Fruit fly (Drosophila melanogaster): ENCODE data around the gene Cyp310a1.

Gene Cyp310a1

DNA sequence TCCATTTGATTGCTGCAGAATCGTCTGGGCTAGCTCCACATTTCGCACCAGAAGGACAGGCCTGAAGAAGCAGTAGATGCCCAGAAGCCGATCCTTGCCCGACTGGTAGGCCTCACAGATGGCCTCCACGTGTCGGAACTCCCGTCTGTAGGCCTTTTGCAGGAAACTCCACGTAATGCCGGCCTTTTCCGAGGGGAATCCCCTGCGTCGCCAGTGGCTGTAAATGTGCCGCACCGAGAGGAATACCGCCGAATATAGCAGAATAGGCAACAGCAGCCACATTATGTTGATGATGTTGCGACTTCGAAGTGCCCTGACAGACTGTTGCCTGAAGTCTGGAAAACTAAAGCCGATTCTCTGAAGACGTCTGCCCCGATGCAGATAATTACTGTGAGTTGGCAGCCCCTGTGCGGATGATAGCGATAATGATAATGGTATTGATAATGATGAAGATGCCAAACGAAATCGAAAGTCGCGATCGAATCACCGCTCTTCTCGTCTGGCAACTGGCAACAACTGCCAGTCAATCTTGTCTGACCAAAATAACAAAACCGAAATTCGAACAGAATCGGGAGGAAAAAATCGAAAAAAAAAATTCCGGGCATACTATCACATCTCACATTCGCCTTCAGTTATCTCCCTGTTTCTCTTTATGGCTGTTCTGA is at the start of gene Cyp310a1:
TSS of gene Cyp310a1 (minus strand) at position 348 of the 665 bp plus-strand sequence.
- TF ChIP-seq Mnt (GFP tag; optimal IDR thresholded peaks at IDR 0.05) (no peak), CG5204 (GFP tag; optimal IDR thresholded peaks at IDR 0.05) (no peak), CG12768 (GFP tag; optimal IDR thresholded peaks at IDR 0.05) (no peak), Clk (GFP tag; optimal IDR thresholded peaks at IDR 0.05) (no peak), CG33017 (tag; optimal IDR thresholded peaks at IDR 0.05) (no peak), tj (GFP tag; optimal IDR thresholded peaks at IDR 0.05) (no peak), pad (GFP tag; optimal IDR thresholded peaks at IDR 0.05) (no peak), CG7045 (GFP tag; optimal IDR thresholded peaks at IDR 0.05) (no peak), cic (GFP tag; optimal IDR thresholded peaks at IDR 0.05) (no peak), CG14711 (tag; optimal IDR thresholded peaks at IDR 0.05) (no peak), bab1 (GFP tag; optimal IDR thresholded peaks at IDR 0.05) (no peak), CG7101 (tag; optimal IDR thresholded peaks at IDR 0.05) (no peak), kay (GFP tag; ENCODE audit: borderline replicate concordance) (no peak), cnc (optimal IDR thresholded peaks at IDR 0.05) (no peak), toe (GFP tag; optimal IDR thresholded peaks at IDR 0.05) (no peak), CG1620 (GFP tag; optimal IDR thresholded peaks at IDR 0.05) (no peak), Crg-1 (GFP tag; optimal IDR thresholded peaks at IDR 0.05) (no peak), ovo (GFP tag; optimal IDR thresholded peaks at IDR 0.05) (no peak), Hr96 (GFP tag; optimal IDR thresholded peaks at IDR 0.05) (no peak), CG11617 (GFP tag; optimal IDR thresholded peaks at IDR 0.05) (no peak)

DNA sequence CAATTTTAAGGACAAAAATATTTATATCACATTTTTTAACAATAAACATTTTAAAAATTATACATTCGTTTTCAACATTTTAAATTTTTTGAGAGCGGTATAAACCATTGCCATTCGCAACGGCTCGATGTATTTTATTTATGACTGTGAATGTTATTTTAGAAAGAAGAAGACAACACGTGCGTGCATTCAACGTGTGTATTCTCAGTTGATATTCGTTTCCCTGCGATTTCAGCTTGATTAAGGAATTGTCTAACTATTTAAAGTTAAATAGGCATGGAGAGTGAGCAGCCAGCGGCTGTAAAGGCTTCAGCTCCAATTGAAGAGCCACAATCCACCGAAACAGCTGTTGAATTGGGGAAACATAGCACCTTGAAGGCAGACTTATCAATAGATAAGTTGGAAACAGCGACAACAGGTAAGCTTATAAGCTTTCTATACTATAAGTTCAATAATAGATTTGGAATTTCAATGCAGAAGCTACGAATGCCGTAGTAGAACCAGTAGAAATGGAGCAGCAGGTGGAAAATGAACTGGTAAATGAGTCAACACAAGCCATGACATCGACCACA is 45.8 kb upstream of the Cyp310a1 start, which contains the start of gene CG10341:
TSS of gene CG10341 (plus strand) at position 156 of the 572 bp plus-strand sequence.
- no peak for TF ChIP-seq pad (GFP tag; optimal IDR thresholded peaks at IDR 0.05)
- TF ChIP-seq Mnt (GFP tag; optimal IDR thresholded peaks at IDR 0.05) = peak; percentile 99
- TF ChIP-seq CG11617 (GFP tag; optimal IDR thresholded peaks at IDR 0.05) = peak; percentile 39
- peak; percentile 38 for TF ChIP-seq bab1 (GFP tag; optimal IDR thresholded peaks at IDR 0.05)

DNA sequence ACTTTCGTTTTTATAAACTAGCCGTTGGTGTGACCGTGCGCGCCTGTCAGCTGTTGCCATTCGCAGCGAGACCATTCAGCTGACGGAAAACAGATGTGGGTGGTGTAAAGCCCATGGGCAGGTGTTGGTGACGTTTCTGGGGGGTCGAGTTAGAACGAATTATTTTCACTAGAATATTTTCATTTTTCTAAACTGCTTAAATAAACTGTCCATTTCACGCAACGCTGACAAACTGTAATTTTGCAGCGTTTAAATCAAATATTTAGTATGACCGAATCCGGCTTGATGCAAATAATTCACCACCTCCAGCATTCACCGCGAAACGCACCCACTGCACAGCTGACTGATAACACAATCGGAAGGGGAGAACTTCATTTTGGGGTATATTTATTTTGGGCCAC is 42.6 kb upstream of the Cyp310a1 start, which contains the start of the genes CG10383 and CG10338:
TSS of gene CG10383 (minus strand) at position 199 of the 401 bp plus-strand sequence.
TSS of gene CG10338 (plus strand) at position 261 of the 401 bp plus-strand sequence.
- peak; percentile 54 for TF ChIP-seq ovo (GFP tag; optimal IDR thresholded peaks at IDR 0.05)
- no peak for TF ChIP-seq CG5204 (GFP tag; optimal IDR thresholded peaks at IDR 0.05)
- TF ChIP-seq CG33017 (tag; optimal IDR thresholded peaks at IDR 0.05) = peak; percentile 79
- TF ChIP-seq tj (GFP tag; optimal IDR thresholded peaks at IDR 0.05) = peak; percentile 55
- TF ChIP-seq toe (GFP tag; optimal IDR thresholded peaks at IDR 0.05) = no peak
- TF ChIP-seq CG7101 (tag; optimal IDR thresholded peaks at IDR 0.05) = peak; percentile 89
- TF ChIP-seq Clk (GFP tag; optimal IDR thresholded peaks at IDR 0.05) = peak; percentile 65
- peak; percentile 69 for TF ChIP-seq CG7045 (GFP tag; optimal IDR thresholded peaks at IDR 0.05)
- TF ChIP-seq cnc (optimal IDR thresholded peaks at IDR 0.05) = no peak
- TF ChIP-seq CG1620 (GFP tag; optimal IDR thresholded peaks at IDR 0.05) = peak; percentile 87
- TF ChIP-seq pad (GFP tag; optimal IDR thresholded peaks at IDR 0.05) = peak; percentile 69
- no peak for TF ChIP-seq kay (GFP tag; ENCODE audit: borderline replicate concordance)
- TF ChIP-seq CG12768 (GFP tag; optimal IDR thresholded peaks at IDR 0.05) = peak; percentile 87
- peak; percentile 88 for TF ChIP-seq Crg-1 (GFP tag; optimal IDR thresholded peaks at IDR 0.05)
- TF ChIP-seq Mnt (GFP tag; optimal IDR thresholded peaks at IDR 0.05) = peak; percentile 85
- peak; percentile 84 for TF ChIP-seq Hr96 (GFP tag; optimal IDR thresholded peaks at IDR 0.05)
- peak; percentile 64 for TF ChIP-seq cic (GFP tag; optimal IDR thresholded peaks at IDR 0.05)
- TF ChIP-seq CG11617 (GFP tag; optimal IDR thresholded peaks at IDR 0.05) = peak; percentile 87
- peak; percentile 83 for TF ChIP-seq CG14711 (tag; optimal IDR thresholded peaks at IDR 0.05)
- TF ChIP-seq bab1 (GFP tag; optimal IDR thresholded peaks at IDR 0.05) = peak; percentile 87

DNA sequence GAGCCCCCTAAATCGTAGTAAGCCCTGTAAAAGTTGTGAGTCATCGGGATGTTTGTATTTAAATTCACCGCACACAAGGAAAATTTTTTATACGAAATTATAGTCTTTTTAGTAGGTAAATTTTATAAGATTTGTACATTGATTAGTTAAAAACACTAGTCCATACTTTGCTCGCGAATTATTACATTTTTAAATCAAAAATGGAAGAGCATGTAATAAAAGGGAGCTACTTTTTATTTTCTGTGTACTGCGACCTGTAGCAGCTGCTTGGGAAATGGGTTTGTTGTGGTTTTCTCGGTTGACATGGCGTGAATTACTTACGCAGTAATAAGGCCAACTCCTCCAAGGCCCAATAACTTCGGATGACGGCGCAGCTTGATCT is 41.9 kb upstream of the Cyp310a1 start:
- TF ChIP-seq kay (GFP tag; ENCODE audit: borderline replicate concordance) (peak; percentile 83), CG5204 (GFP tag; optimal IDR thresholded peaks at IDR 0.05) (no peak), tj (GFP tag; optimal IDR thresholded peaks at IDR 0.05) (peak; percentile 11), CG14711 (tag; optimal IDR thresholded peaks at IDR 0.05) (peak; percentile 30), CG33017 (tag; optimal IDR thresholded peaks at IDR 0.05) (no peak)

DNA sequence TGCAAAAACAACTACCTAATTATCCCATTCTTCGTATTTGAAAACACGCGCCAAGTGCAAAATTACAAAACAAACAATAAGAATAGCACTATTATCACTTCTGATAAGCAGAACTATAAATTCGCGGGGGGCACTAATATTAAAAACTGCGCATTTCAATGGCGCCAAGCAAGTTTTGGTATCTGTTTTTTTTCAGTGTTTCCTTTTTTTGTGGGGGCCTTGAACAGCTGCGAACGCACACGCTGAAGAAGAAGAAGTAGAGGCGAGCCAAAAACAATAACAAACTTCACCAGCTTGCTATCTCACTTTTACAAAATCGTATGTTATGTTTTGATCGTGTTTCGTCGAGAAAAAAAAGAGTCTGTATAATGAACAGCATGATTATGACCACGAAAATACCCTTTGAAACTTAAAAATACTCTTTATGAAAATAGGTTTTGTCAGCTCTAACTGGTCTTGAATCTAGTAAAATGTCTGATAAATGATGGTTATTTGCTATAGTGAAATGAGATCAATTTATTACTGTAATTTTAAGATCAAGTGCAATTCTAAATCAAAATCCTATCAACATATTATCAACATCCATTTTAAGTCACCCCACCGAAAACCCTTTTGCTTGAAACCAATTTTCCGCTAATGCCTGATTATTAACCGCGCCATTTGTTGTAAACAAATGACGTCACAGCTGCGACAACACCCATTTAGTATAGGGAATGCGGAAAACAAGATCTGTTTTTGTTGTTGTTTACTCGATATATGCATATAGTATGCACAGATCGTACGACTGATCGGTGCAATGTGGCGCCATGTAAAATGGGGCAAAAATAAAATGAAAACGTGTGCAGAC is 41.3 kb upstream of the Cyp310a1 start:
- TF ChIP-seq ovo (GFP tag; optimal IDR thresholded peaks at IDR 0.05) (no peak), cnc (optimal IDR thresholded peaks at IDR 0.05) (no peak), CG1620 (GFP tag; optimal IDR thresholded peaks at IDR 0.05) (no peak), Crg-1 (GFP tag; optimal IDR thresholded peaks at IDR 0.05) (peak; percentile 22), tj (GFP tag; optimal IDR thresholded peaks at IDR 0.05) (peak; percentile 10), CG7101 (tag; optimal IDR thresholded peaks at IDR 0.05) (peak; percentile 43), bab1 (GFP tag; optimal IDR thresholded peaks at IDR 0.05) (peak; percentile 91), toe (GFP tag; optimal IDR thresholded peaks at IDR 0.05) (no peak), CG14711 (tag; optimal IDR thresholded peaks at IDR 0.05) (no peak), Mnt (GFP tag; optimal IDR thresholded peaks at IDR 0.05) (peak; percentile 42), kay (GFP tag; ENCODE audit: borderline replicate concordance) (peak; percentile 98), cic (GFP tag; optimal IDR thresholded peaks at IDR 0.05) (peak; percentile 28), CG11617 (GFP tag; optimal IDR thresholded peaks at IDR 0.05) (peak; percentile 38), CG12768 (GFP tag; optimal IDR thresholded peaks at IDR 0.05) (peak; percentile 54), CG33017 (tag; optimal IDR thresholded peaks at IDR 0.05) (peak; percentile 0), Hr96 (GFP tag; optimal IDR thresholded peaks at IDR 0.05) (peak; percentile 7), CG5204 (GFP tag; optimal IDR thresholded peaks at IDR 0.05) (no peak), pad (GFP tag; optimal IDR thresholded peaks at IDR 0.05) (peak; percentile 0), CG7045 (GFP tag; optimal IDR thresholded peaks at IDR 0.05) (peak; percentile 6), Clk (GFP tag; optimal IDR thresholded peaks at IDR 0.05) (peak; percentile 6)

Measured in whole organism, adult.